Worm (Caenorhabditis elegans) whole organism, L3 larva: Measurements from ENCODE around the gene K12H6.12.

Experiments
- R02D3.7 ChIP-seq: fragments of 150-350 bp; optimal IDR thresholded peaks from 2 replicates; lab custom pipeline; 2014; ENCODE audit warnings: missing biosample characterization, missing genetic modification characterization
- ZK546.5 ChIP-seq: sonication (generic microtip); optimal IDR thresholded peaks from 2 replicates; lab custom pipeline; 2017; ENCODE audit warnings: missing biosample characterization, missing genetic modification characterization
- ceh-16 ChIP-seq: sonication (generic microtip); optimal IDR thresholded peaks from 2 replicates; lab custom pipeline; 2017; ENCODE audit warnings: missing biosample characterization, missing genetic modification characterization
- ceh-82 ChIP-seq: fragments of 150-350 bp; optimal IDR thresholded peaks from 2 replicates; lab custom pipeline; 2014; ENCODE audit warnings: missing biosample characterization, missing genetic modification characterization
- daf-12 ChIP-seq: fragments of 150-350 bp; optimal IDR thresholded peaks from 2 replicates; lab custom pipeline; 2014; ENCODE audit warnings: missing biosample characterization, missing genetic modification reagents, missing genetic modification characterization
- egl-27 ChIP-seq: sonication (generic microtip); optimal IDR thresholded peaks from 4 replicates; lab custom pipeline; 2017; ENCODE audit warnings: missing biosample characterization, missing genetic modification reagents, missing genetic modification characterization
- egl-5 ChIP-seq: fragments of 150-350 bp; optimal IDR thresholded peaks from 2 replicates; lab custom pipeline; 2017; ENCODE audit warnings: missing biosample characterization, missing genetic modification reagents, missing genetic modification characterization, inconsistent platforms
- elt-1 ChIP-seq: fragments of 150-350 bp; optimal IDR thresholded peaks from 2 replicates; lab custom pipeline; 2014; ENCODE audit warnings: missing biosample characterization, missing genetic modification characterization
- elt-2 ChIP-seq: sonication (generic microtip); optimal IDR thresholded peaks from 2 replicates; lab custom pipeline; 2016; ENCODE audit warnings: missing genetic modification reagents, mild to moderate bottlenecking, missing genetic modification characterization, missing compliant biosample characterization
- elt-3 ChIP-seq, 3 experiments: fragments of 150-350 bp in 1 of 3; sonication (generic microtip) in 2 of 3; optimal IDR thresholded peaks; 2 replicates in 2 of 3; 4 replicates in 1 of 3; lab custom pipeline; 2014 to 2017; ENCODE audit warnings: missing biosample characterization in 3 of 3, missing genetic modification characterization in 3 of 3
- eor-1 ChIP-seq, 2 experiments: fragments of 150-350 bp; optimal IDR thresholded peaks; 2 replicates each; lab custom pipeline; 2014 to 2018; ENCODE audit warnings: missing biosample characterization in 2 of 2, missing genetic modification characterization in 2 of 2
- fkh-10 ChIP-seq: sonication (generic microtip); optimal IDR thresholded peaks from 2 replicates; lab custom pipeline; 2017; ENCODE audit warnings: missing biosample characterization, missing genetic modification reagents, missing genetic modification characterization
- fkh-2 ChIP-seq: fragments of 150-350 bp; optimal IDR thresholded peaks from 2 replicates; lab custom pipeline; 2014; ENCODE audit warnings: missing biosample characterization, missing genetic modification reagents, missing genetic modification characterization
- fos-1 ChIP-seq: fragments of 150-350 bp; optimal IDR thresholded peaks from 2 replicates; lab custom pipeline; 2014; ENCODE audit warnings: missing biosample characterization, missing genetic modification characterization
- hmg-11 ChIP-seq: sonication (generic microtip); optimal IDR thresholded peaks from 2 replicates; lab custom pipeline; 2016; ENCODE audit warnings: missing genetic modification characterization, missing compliant biosample characterization
- jun-1 ChIP-seq: fragments of 150-350 bp; optimal IDR thresholded peaks from 2 replicates; lab custom pipeline; 2014; ENCODE audit warnings: missing biosample characterization, missing genetic modification reagents, missing genetic modification characterization
- lin-15B ChIP-seq: fragments of 150-350 bp; optimal IDR thresholded peaks from 2 replicates; lab custom pipeline; 2014; ENCODE audit warnings: missing biosample characterization, missing genetic modification characterization
- lsy-12 ChIP-seq: sonication (generic microtip); optimal IDR thresholded peaks from 2 replicates; lab custom pipeline; 2016; ENCODE audit warnings: mild to moderate bottlenecking, missing genetic modification characterization, missing compliant biosample characterization
- mdl-1 ChIP-seq: fragments of 150-350 bp; optimal IDR thresholded peaks from 2 replicates; lab custom pipeline; 2014; ENCODE audit warnings: missing biosample characterization, missing genetic modification characterization
- nhr-11 ChIP-seq: fragments of 150-350 bp; optimal IDR thresholded peaks from 2 replicates; lab custom pipeline; 2014; ENCODE audit warnings: missing biosample characterization, missing genetic modification characterization
- nhr-12 ChIP-seq: fragments of 150-350 bp; optimal IDR thresholded peaks from 2 replicates; lab custom pipeline; 2014; ENCODE audit warnings: missing biosample characterization, missing genetic modification characterization
- nhr-23 ChIP-seq: fragments of 150-350 bp; optimal IDR thresholded peaks from 2 replicates; lab custom pipeline; 2014; ENCODE audit warnings: missing biosample characterization, missing genetic modification reagents, missing genetic modification characterization
- nhr-25 ChIP-seq: sonication (generic microtip); optimal IDR thresholded peaks from 2 replicates; lab custom pipeline; 2017; ENCODE audit warnings: missing biosample characterization, missing genetic modification characterization
- nhr-28 ChIP-seq: fragments of 150-350 bp; optimal IDR thresholded peaks from 2 replicates; lab custom pipeline; 2014; ENCODE audit warnings: missing biosample characterization, missing genetic modification characterization
- nhr-67 ChIP-seq: fragments of 150-350 bp; optimal IDR thresholded peaks from 2 replicates; lab custom pipeline; 2014; ENCODE audit warnings: missing biosample characterization, missing genetic modification characterization
- nhr-76 ChIP-seq: fragments of 150-350 bp; sonication (generic microtip); optimal IDR thresholded peaks from 5 replicates; lab custom pipeline; 2014; ENCODE audit warnings: missing biosample characterization, missing genetic modification characterization
- nhr-77 ChIP-seq: fragments of 150-350 bp; optimal IDR thresholded peaks from 2 replicates; lab custom pipeline; 2014; ENCODE audit warnings: missing biosample characterization, missing genetic modification characterization
- pha-4 ChIP-seq: fragments of 150-350 bp; optimal IDR thresholded peaks from 2 replicates; lab custom pipeline; 2014; ENCODE audit warnings: missing biosample characterization, missing genetic modification reagents, missing genetic modification characterization
- pqm-1 ChIP-seq: fragments of 150-350 bp; optimal IDR thresholded peaks from 2 replicates; lab custom pipeline; 2017; ENCODE audit warnings: missing biosample characterization, missing genetic modification characterization, inconsistent platforms
- sea-2 ChIP-seq: fragments of 150-350 bp; sonication (generic microtip); optimal IDR thresholded peaks from 4 replicates; lab custom pipeline; 2014; ENCODE audit warnings: missing biosample characterization, missing genetic modification reagents, missing genetic modification characterization
- skn-1 ChIP-seq: fragments of 150-350 bp; optimal IDR thresholded peaks from 2 replicates; lab custom pipeline; 2014; ENCODE audit warnings: missing biosample characterization, missing genetic modification characterization
- snpc-4 ChIP-seq: fragments of 150-350 bp; optimal IDR thresholded peaks from 2 replicates; lab custom pipeline; 2014; ENCODE audit warnings: missing biosample characterization, missing genetic modification characterization
- tbx-2 ChIP-seq: sonication (generic microtip); optimal IDR thresholded peaks from 2 replicates; lab custom pipeline; 2016; ENCODE audit warnings: mild to moderate bottlenecking, missing genetic modification characterization, missing compliant biosample characterization
- unc-62 ChIP-seq: fragments of 150-350 bp; sonication (generic microtip); optimal IDR thresholded peaks from 4 replicates; lab custom pipeline; 2014; ENCODE audit warnings: missing biosample characterization, missing genetic modification reagents, missing genetic modification characterization
- zag-1 ChIP-seq: fragments of 150-350 bp; optimal IDR thresholded peaks from 2 replicates; lab custom pipeline; 2014; ENCODE audit warnings: missing biosample characterization, missing genetic modification characterization
- ztf-11 ChIP-seq: fragments of 150-350 bp; optimal IDR thresholded peaks from 2 replicates; lab custom pipeline; 2014; ENCODE audit warnings: missing biosample characterization, missing genetic modification characterization
- ztf-4 ChIP-seq: fragments of 150-350 bp; optimal IDR thresholded peaks from 2 replicates; lab custom pipeline; 2014; ENCODE audit warnings: missing biosample characterization, missing genetic modification characterization

K12H6.12 gene

DNA sequence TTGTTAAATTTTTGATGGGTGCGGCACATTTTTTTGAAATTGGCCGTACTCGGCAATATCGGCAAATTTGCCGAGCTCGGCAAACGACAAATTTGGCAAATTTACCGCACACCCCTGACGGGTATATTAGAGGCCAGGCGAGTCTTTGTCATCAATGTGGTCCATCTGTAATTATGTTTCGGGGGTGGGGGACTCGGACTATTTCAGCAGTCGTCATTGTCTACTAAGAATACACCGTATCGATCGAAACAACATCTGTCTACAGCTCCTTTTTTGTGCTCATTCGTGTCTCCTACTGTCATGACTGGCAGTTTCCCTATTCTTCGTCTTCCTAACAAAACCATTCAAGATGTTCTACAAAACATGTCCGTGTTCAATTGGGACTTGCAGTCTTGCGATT is 41.6 kb upstream of the K12H6.12 start, which contains the start of gene F08D12.15:
TSS of gene F08D12.15 (plus strand) at position 301 of the 400 bp plus-strand sequence.
- TF ChIP-seq fos-1: no peak
- no peak for TF ChIP-seq ZK546.5 (tag; lab: Kevin White, UChicago)
- no peak for TF ChIP-seq nhr-23 (tag; lab: Kevin White, UChicago)
- TF ChIP-seq lsy-12 (tag; lab: Kevin White, UChicago): no peak
- no peak for TF ChIP-seq nhr-76
- TF ChIP-seq daf-12 (tag; lab: Kevin White, UChicago): no peak
- TF ChIP-seq R02D3.7 (tag; lab: Kevin White, UChicago): no peak
- TF ChIP-seq egl-5 (tag; lab: Kevin White, UChicago): no peak
- no peak for TF ChIP-seq ceh-16 (tag; lab: Kevin White, UChicago)
- no peak for TF ChIP-seq fkh-2 (tag; lab: Kevin White, UChicago)
- no peak for TF ChIP-seq ceh-82 (tag; lab: Kevin White, UChicago)
- TF ChIP-seq pqm-1 (tag; lab: Kevin White, UChicago): no peak
- TF ChIP-seq elt-1 (tag; lab: Kevin White, UChicago): no peak
- no peak for TF ChIP-seq snpc-4 (tag; lab: Kevin White, UChicago)
- no peak for TF ChIP-seq hmg-11 (tag; lab: Kevin White, UChicago)
- TF ChIP-seq fkh-10: no peak
- TF ChIP-seq pha-4 (tag; lab: Kevin White, UChicago): no peak
- no peak for TF ChIP-seq elt-2

DNA sequence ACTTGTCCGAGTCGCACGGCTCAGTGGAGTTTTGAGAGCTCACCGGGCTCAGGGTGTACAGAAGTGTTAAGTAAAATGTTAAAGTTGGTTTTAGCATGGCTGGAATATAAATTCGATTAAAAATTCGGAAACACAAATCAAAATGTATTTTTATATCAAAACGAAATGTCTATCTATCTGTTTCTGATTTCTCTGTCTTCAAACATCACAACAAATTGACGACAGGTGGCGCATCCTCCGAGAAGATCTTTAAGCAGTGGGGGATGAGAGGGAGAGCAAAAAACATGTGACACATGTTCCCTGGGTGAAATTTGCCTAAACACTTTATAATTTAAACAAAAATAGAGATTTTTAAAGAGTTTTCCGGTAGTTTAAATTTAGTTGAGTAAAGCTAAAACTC is 38.9 kb upstream of the K12H6.12 start, which contains the start of gene F08D12.7:
TSS of gene F08D12.7 (minus strand) at position 101 of the 400 bp plus-strand sequence.
- TF ChIP-seq lsy-12 (tag; lab: Kevin White, UChicago) (no peak), nhr-77 (tag; lab: Kevin White, UChicago) (no peak), skn-1 (tag; lab: Kevin White, UChicago) (no peak), nhr-67 (tag; lab: Kevin White, UChicago) (no peak), pqm-1 (tag; lab: Kevin White, UChicago) (no peak), egl-27 (tag; lab: Kevin White, UChicago) (no peak), nhr-11 (tag; lab: Kevin White, UChicago) (no peak), sea-2 (no peak), nhr-28 (tag; lab: Kevin White, UChicago) (no peak), eor-1 (tag; optimal IDR thresholded peaks at IDR 0.05; lab: Kevin White, UChicago) (no peak), elt-3 (tag; optimal IDR thresholded peaks at IDR 0.05; lab: Kevin White, UChicago) (no peak), fkh-10 (no peak), nhr-25 (tag; lab: Kevin White, UChicago) (no peak), unc-62 (GFP tag; lab: Kevin White, UChicago) (no peak), elt-2 (no peak), ztf-4 (tag; lab: Kevin White, UChicago) (no peak)

DNA sequence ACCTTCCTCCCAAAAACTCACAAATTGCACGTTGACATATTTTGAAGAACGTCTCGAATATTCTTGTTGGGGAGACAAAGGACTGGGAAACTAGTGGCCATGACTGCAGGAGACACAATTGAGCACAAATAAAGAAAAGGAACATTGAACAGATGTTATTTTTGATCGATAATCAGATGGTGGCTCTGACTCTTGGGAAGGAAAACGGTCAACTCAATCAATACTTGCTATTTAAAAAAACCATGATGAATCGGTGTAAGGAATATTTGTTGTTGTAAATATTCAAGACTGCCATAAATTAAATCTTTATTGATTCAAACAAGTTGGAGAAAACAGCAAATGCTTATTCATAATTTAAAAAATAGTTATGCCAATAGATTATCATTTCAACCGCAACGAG is 37.2 kb upstream of the K12H6.12 start, which contains the start of gene fbxb-105:
TSS of gene fbxb-105 (minus strand) at position 101 of the 400 bp plus-strand sequence.
- TF ChIP-seq nhr-77 (tag; lab: Kevin White, UChicago) (no peak), mdl-1 (no peak), elt-1 (tag; lab: Kevin White, UChicago) (no peak), nhr-28 (tag; lab: Kevin White, UChicago) (no peak), zag-1 (tag; lab: Kevin White, UChicago) (no peak), nhr-67 (tag; lab: Kevin White, UChicago) (no peak), fos-1 (no peak), daf-12 (tag; lab: Kevin White, UChicago) (no peak), ceh-82 (tag; lab: Kevin White, UChicago) (no peak), elt-2 (no peak), hmg-11 (tag; lab: Kevin White, UChicago) (no peak), jun-1 (no peak), ztf-11 (tag; lab: Kevin White, UChicago) (no peak), R02D3.7 (tag; lab: Kevin White, UChicago) (no peak), fkh-10 (no peak), lin-15B (tag; lab: Kevin White, UChicago) (no peak), fkh-2 (tag; lab: Kevin White, UChicago) (no peak), skn-1 (tag; lab: Kevin White, UChicago) (no peak), tbx-2 (tag; lab: Kevin White, UChicago) (no peak), egl-5 (tag; lab: Kevin White, UChicago) (no peak)

DNA sequence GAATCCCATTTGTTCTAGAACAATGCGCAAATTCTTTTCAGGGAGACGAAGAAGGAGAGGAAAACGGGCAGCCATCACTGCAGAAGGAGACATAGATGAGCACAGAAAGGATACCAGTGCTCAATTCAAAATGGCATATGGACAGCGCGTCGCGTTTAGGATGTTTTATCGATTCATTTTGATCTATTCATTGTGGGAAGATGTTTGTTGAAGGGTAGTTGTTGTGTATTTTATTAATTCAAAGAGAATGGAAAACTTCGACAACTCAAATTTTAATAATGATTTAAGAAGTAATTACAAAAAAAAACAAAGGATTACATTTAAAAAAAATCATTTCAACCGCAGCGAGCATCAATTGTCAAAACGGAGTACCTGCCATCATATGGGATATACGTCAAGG is 35.8 kb upstream of the K12H6.12 start, which contains the start of gene sdz-10:
TSS of gene sdz-10 (minus strand) at position 101 of the 400 bp plus-strand sequence.
- no peak for TF ChIP-seq nhr-12 (tag; lab: Kevin White, UChicago)
